Worm (Caenorhabditis elegans): ENCODE results near the gene B0564.2.

DNA sequence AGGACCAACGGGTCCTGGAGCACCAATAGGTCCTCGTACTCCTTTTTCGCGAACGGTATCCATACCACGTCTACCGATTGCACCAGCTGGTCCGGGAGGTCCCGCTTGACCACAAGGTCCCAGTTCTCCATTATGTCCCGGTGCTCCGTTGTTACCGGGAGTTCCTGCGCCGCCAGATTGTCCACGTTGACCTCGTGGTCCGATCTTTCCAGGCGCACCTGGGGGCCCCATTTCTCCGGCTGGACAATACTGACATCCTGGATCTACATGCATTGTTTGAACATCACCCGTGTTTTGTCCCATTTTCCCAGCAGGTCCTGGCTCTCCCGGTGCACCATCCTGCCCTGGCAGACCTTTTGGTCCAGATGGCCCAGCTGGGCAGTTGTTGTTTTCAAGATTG lies 41.4 kb upstream of the B0564.2 start:
- TF ChIP-seq nhr-43 (tag; optimal IDR thresholded peaks at IDR 0.05; ENCODE audit: poor library complexity, severe bottlenecking) (no peak), unc-62 (GFP tag; optimal IDR thresholded peaks at IDR 0.05) (no peak), ZK546.5 (tag; optimal IDR thresholded peaks at IDR 0.05) (no peak)

All from whole organism, L3 larva.